Worm (Caenorhabditis elegans): Measurements from ENCODE around the gene C02D5.4.

ce11 chrIII:8580802-8581201 is 28.8 kb downstream of the C02D5.4 start, which contains the start of gene doxa-1:
- TF ChIP-seq nhr-77 (tag; optimal IDR thresholded peaks at IDR 0.05) (no peak), unc-62 (GFP tag; optimal IDR thresholded peaks at IDR 0.05) (no peak), snpc-4 (tag; optimal IDR thresholded peaks at IDR 0.05) (no peak), mdl-1 (tag; optimal IDR thresholded peaks at IDR 0.05) (no peak), blmp-1 (tag; optimal IDR thresholded peaks at IDR 0.05; ENCODE audit: insufficient read depth) (no peak), lsy-2 (tag; optimal IDR thresholded peaks at IDR 0.05) (no peak), mab-5 (tag; optimal IDR thresholded peaks at IDR 0.05) (no peak), ztf-11 (tag; optimal IDR thresholded peaks at IDR 0.05) (no peak), sma-9 (GFP tag; optimal IDR thresholded peaks at IDR 0.05) (no peak), sma-9 (tag; optimal IDR thresholded peaks at IDR 0.05) (no peak), ztf-1 (GFP tag; conservative IDR thresholded peaks at IDR 0.05) (no peak), ama-1 (optimal IDR thresholded peaks at IDR 0.05) (no peak)

All from whole organism, L2 larva.